Fruit fly (Drosophila melanogaster) whole organism, embryonic: ENCODE measurements around the gene HP1b.

ENCODE experiments used
- Aef1 ChIP-seq: fragments of 200-800 bp; sonication (Bioruptor generic); IDR thresholded peaks from 3 replicates; pipeline ENCODE4 v1.3.6; 2022; ENCODE audit warnings: missing biosample characterization, missing genetic modification characterization
- Atf3 ChIP-seq: fragments of 200-800 bp; sonication (Bioruptor generic); optimal IDR thresholded peaks from 3 replicates; lab custom pipeline; 2016; ENCODE audit warnings: missing biosample characterization, missing genetic modification characterization
- CG1024 ChIP-seq: fragments of 200-800 bp; sonication (Bioruptor generic); IDR thresholded peaks from 2 replicates; pipeline ENCODE4 v1.3.6; 2022; ENCODE audit warnings: missing biosample characterization, missing genetic modification characterization
- CG10654 ChIP-seq: fragments of 200-800 bp; sonication (Bioruptor generic); optimal IDR thresholded peaks from 2 replicates; lab custom pipeline; 2016; ENCODE audit warnings: missing biosample characterization, missing genetic modification characterization
- CG11560 ChIP-seq: fragments of 200-800 bp; sonication (Bioruptor generic); IDR thresholded peaks from 3 replicates; pipeline ENCODE4 v1.3.6; 2022; ENCODE audit warnings: missing biosample characterization, missing genetic modification characterization
- CG12071 ChIP-seq: fragments of 200-800 bp; sonication (Bioruptor generic); optimal IDR thresholded peaks from 3 replicates; lab custom pipeline; 2018; ENCODE audit warnings: missing biosample characterization, mild to moderate bottlenecking, missing genetic modification characterization
- CG12219 ChIP-seq: fragments of 200-800 bp; sonication (Bioruptor generic); optimal IDR thresholded peaks from 3 replicates; lab custom pipeline; 2018; ENCODE audit warnings: missing biosample characterization, mild to moderate bottlenecking, missing genetic modification characterization
- CG12391 ChIP-seq: fragments of 200-800 bp; sonication (Bioruptor generic); optimal IDR thresholded peaks from 3 replicates; lab custom pipeline; 2018; ENCODE audit warnings: missing biosample characterization, mild to moderate bottlenecking, missing genetic modification characterization, moderate library complexity
- CG12659 ChIP-seq: fragments of 200-800 bp; sonication (Bioruptor generic); optimal IDR thresholded peaks from 3 replicates; lab custom pipeline; 2017; ENCODE audit warnings: mild to moderate bottlenecking, missing biosample characterization, missing genetic modification reagents, missing genetic modification characterization
- CG12942 ChIP-seq: fragments of 200-800 bp; sonication (Bioruptor generic); optimal IDR thresholded peaks from 3 replicates; lab custom pipeline; 2016; ENCODE audit warnings: missing biosample characterization, missing genetic modification characterization
- CG13424 ChIP-seq: fragments of 200-800 bp; sonication (Bioruptor generic); optimal IDR thresholded peaks from 2 replicates; lab custom pipeline; 2019; ENCODE audit warnings: missing biosample characterization, mild to moderate bottlenecking, missing genetic modification characterization, moderate library complexity
- CG14050 ChIP-seq: fragments of 200-800 bp; sonication (Bioruptor generic); IDR thresholded peaks from 3 replicates; pipeline ENCODE4 v1.3.6; 2022; ENCODE audit warnings: missing biosample characterization, missing genetic modification characterization
- CG15011 ChIP-seq: fragments of 200-800 bp; sonication (Bioruptor generic); optimal IDR thresholded peaks from 3 replicates; lab custom pipeline; 2018; ENCODE audit warnings: missing biosample characterization, mild to moderate bottlenecking, missing genetic modification characterization
- CG15479 ChIP-seq: fragments of 200-800 bp; sonication (Bioruptor generic); optimal IDR thresholded peaks from 3 replicates; lab custom pipeline; 2019; ENCODE audit warnings: missing biosample characterization, mild to moderate bottlenecking, missing genetic modification characterization, moderate library complexity
- CG1603 ChIP-seq: fragments of 200-800 bp; sonication (Bioruptor generic); optimal IDR thresholded peaks from 2 replicates; lab custom pipeline; 2019; ENCODE audit warnings: missing biosample characterization, mild to moderate bottlenecking, missing genetic modification characterization, moderate library complexity
- CG17361 ChIP-seq: fragments of 200-800 bp; sonication (Bioruptor generic); IDR thresholded peaks from 3 replicates; pipeline ENCODE4 v1.3.6; 2022; ENCODE audit warnings: missing biosample characterization, missing genetic modification characterization
- CG18764 ChIP-seq: fragments of 200-800 bp; sonication (Bioruptor generic); optimal IDR thresholded peaks from 3 replicates; lab custom pipeline; 2016; ENCODE audit warnings: missing biosample characterization, missing genetic modification characterization
- CG2712 ChIP-seq: fragments of 200-800 bp; optimal IDR thresholded peaks from 3 replicates; lab custom pipeline; 2019; ENCODE audit warnings: missing biosample characterization, mild to moderate bottlenecking, missing genetic modification characterization, moderate library complexity
- CG3838 ChIP-seq: fragments of 200-800 bp; sonication (Bioruptor generic); optimal IDR thresholded peaks from 3 replicates; lab custom pipeline; 2016; ENCODE audit warnings: missing biosample characterization, missing genetic modification characterization
- CG5245 ChIP-seq: fragments of 200-800 bp; sonication (Bioruptor generic); optimal IDR thresholded peaks from 3 replicates; lab custom pipeline; 2016; ENCODE audit warnings: missing biosample characterization, missing genetic modification characterization
- CG6813 ChIP-seq: fragments of 200-800 bp; sonication (Bioruptor generic); optimal IDR thresholded peaks from 2 replicates; lab custom pipeline; 2017; ENCODE audit warnings: missing biosample characterization, missing genetic modification characterization, mild to moderate bottlenecking, moderate library complexity, missing genetic modification reagents
- CG6854 ChIP-seq: fragments of 200-800 bp; sonication (Bioruptor generic); optimal IDR thresholded peaks from 3 replicates; lab custom pipeline; 2017; ENCODE audit warnings: missing biosample characterization, mild to moderate bottlenecking, missing genetic modification characterization
- CG7372 ChIP-seq: fragments of 200-800 bp; sonication (Bioruptor generic); IDR thresholded peaks from 2 replicates; pipeline ENCODE4 v1.3.6; 2022; ENCODE audit warnings: missing biosample characterization, missing genetic modification characterization
- CG8478 ChIP-seq: fragments of >200 bp; optimal IDR thresholded peaks from 2 replicates; lab custom pipeline; 2018
- CG9817 ChIP-seq: fragments of 200-800 bp; sonication (Bioruptor generic); optimal IDR thresholded peaks from 2 replicates; lab custom pipeline; 2018; ENCODE audit warnings: missing biosample characterization, mild to moderate bottlenecking, missing genetic modification characterization, moderate library complexity
- Dip2 ChIP-seq: fragments of 200-800 bp; sonication (Bioruptor generic); IDR thresholded peaks from 2 replicates; pipeline ENCODE4 v1.3.6; 2022; ENCODE audit warnings: missing biosample characterization, missing genetic modification characterization
- Dip3 ChIP-seq: fragments of 200-800 bp; sonication (Bioruptor generic); optimal IDR thresholded peaks from 3 replicates; lab custom pipeline; 2016; ENCODE audit warnings: missing biosample characterization, missing genetic modification characterization
- Doc3 ChIP-seq: fragments of 200-800 bp; sonication (Bioruptor generic); IDR thresholded peaks from 3 replicates; pipeline ENCODE4 v1.3.6; 2022; ENCODE audit warnings: missing biosample characterization, missing genetic modification characterization; ENCODE audit not compliant: partially characterized antibody
- Dref ChIP-seq: fragments of 200-800 bp; sonication (Bioruptor generic); IDR thresholded peaks from 2 replicates; pipeline ENCODE4 v1.3.6; 2022; ENCODE audit warnings: missing biosample characterization, missing genetic modification characterization
- Ets97D ChIP-seq: fragments of 200-800 bp; sonication (Bioruptor generic); optimal IDR thresholded peaks from 3 replicates; lab custom pipeline; 2016; ENCODE audit warnings: missing biosample characterization, missing genetic modification characterization
- Fer3 ChIP-seq: fragments of 200-800 bp; sonication (Bioruptor generic); optimal IDR thresholded peaks from 2 replicates; lab custom pipeline; 2018; ENCODE audit warnings: missing biosample characterization, mild to moderate bottlenecking, missing genetic modification characterization, moderate library complexity
- Gug ChIP-seq: fragments of 200-800 bp; sonication (Bioruptor generic); IDR thresholded peaks from 4 replicates; pipeline ENCODE4 v1.3.6; 2022; ENCODE audit warnings: missing biosample characterization, missing genetic modification characterization
- Hr39 ChIP-seq: fragments of >200 bp; optimal IDR thresholded peaks from 2 replicates; lab custom pipeline; 2017
- Max ChIP-seq: fragments of 200-800 bp; sonication (Bioruptor generic); optimal IDR thresholded peaks from 2 replicates; lab custom pipeline; 2016; ENCODE audit warnings: missing biosample characterization, mild to moderate bottlenecking, missing genetic modification characterization
- NC2β ChIP-seq: fragments of 200-800 bp; sonication (Bioruptor generic); optimal IDR thresholded peaks from 2 replicates; lab custom pipeline; 2016; ENCODE audit warnings: missing biosample characterization, missing genetic modification characterization
- Ssrp ChIP-seq: fragments of 200-800 bp; sonication (Bioruptor generic); optimal IDR thresholded peaks from 2 replicates; lab custom pipeline; 2018; ENCODE audit warnings: missing biosample characterization, mild to moderate bottlenecking, missing genetic modification characterization, moderate library complexity
- TFAM ChIP-seq: fragments of 200-800 bp; sonication (Bioruptor generic); optimal IDR thresholded peaks from 2 replicates; lab custom pipeline; 2017; ENCODE audit warnings: missing biosample characterization, missing genetic modification characterization, inconsistent platforms
- da ChIP-seq: fragments of 200-800 bp; sonication (Bioruptor generic); optimal IDR thresholded peaks from 2 replicates; lab custom pipeline; 2016; ENCODE audit warnings: missing biosample characterization, missing genetic modification characterization
- dan ChIP-seq: fragments of 200-800 bp; sonication (Bioruptor generic); IDR thresholded peaks from 2 replicates; pipeline ENCODE4 v1.3.6; 2022; ENCODE audit warnings: missing biosample characterization, missing genetic modification characterization
- dimm ChIP-seq: fragments of 200-800 bp; sonication (Bioruptor generic); IDR thresholded peaks from 2 replicates; pipeline ENCODE4 v1.3.6; 2022; ENCODE audit warnings: missing biosample characterization, missing genetic modification characterization
- en ChIP-seq: fragments of 200-800 bp; sonication (Bioruptor generic); optimal IDR thresholded peaks from 2 replicates; lab custom pipeline; 2016; ENCODE audit warnings: missing biosample characterization, missing genetic modification characterization
- fd96Cb ChIP-seq: fragments of 200-800 bp; sonication (Bioruptor generic); optimal IDR thresholded peaks from 2 replicates; lab custom pipeline; 2018; ENCODE audit warnings: missing biosample characterization, mild to moderate bottlenecking, missing genetic modification characterization, moderate library complexity
- gsb-n ChIP-seq: fragments of 200-800 bp; sonication (Bioruptor generic); optimal IDR thresholded peaks from 3 replicates; lab custom pipeline; 2018; ENCODE audit warnings: missing biosample characterization, mild to moderate bottlenecking, missing genetic modification characterization
- inv ChIP-seq: fragments of 200-800 bp; sonication (Bioruptor generic); IDR thresholded peaks from 2 replicates; pipeline ENCODE4 v1.3.6; 2022; ENCODE audit warnings: missing biosample characterization, missing genetic modification characterization; ENCODE audit not compliant: partially characterized antibody
- jigr1 ChIP-seq: fragments of 200-800 bp; sonication (Bioruptor generic); IDR thresholded peaks from 3 replicates; pipeline ENCODE4 v1.3.6; 2022; ENCODE audit warnings: missing biosample characterization, missing genetic modification characterization
- lmd ChIP-seq: fragments of 200-800 bp; sonication (Bioruptor generic); IDR thresholded peaks from 2 replicates; pipeline ENCODE4 v1.3.6; 2022; ENCODE audit warnings: missing biosample characterization, missing genetic modification characterization
- mam ChIP-seq: fragments of 200-800 bp; sonication (Bioruptor generic); optimal IDR thresholded peaks from 3 replicates; lab custom pipeline; 2016; ENCODE audit warnings: missing biosample characterization, missing genetic modification characterization
- sens-2 ChIP-seq: fragments of 200-800 bp; sonication (Bioruptor generic); IDR thresholded peaks from 2 replicates; pipeline ENCODE4 v1.3.6; 2022; ENCODE audit warnings: missing biosample characterization, missing genetic modification characterization
- slou ChIP-seq: fragments of 200-800 bp; sonication (Bioruptor generic); optimal IDR thresholded peaks from 3 replicates; lab custom pipeline; 2016; ENCODE audit warnings: missing biosample characterization, missing genetic modification characterization
- tgo ChIP-seq: fragments of 200-800 bp; sonication (Bioruptor generic); IDR thresholded peaks from 3 replicates; pipeline ENCODE4 v1.3.6; 2022; ENCODE audit warnings: missing biosample characterization, missing genetic modification characterization
- tin ChIP-seq: fragments of 200-800 bp; sonication (Bioruptor generic); optimal IDR thresholded peaks from 3 replicates; lab custom pipeline; 2016; ENCODE audit warnings: missing biosample characterization, missing genetic modification characterization

HP1b gene

DNA sequence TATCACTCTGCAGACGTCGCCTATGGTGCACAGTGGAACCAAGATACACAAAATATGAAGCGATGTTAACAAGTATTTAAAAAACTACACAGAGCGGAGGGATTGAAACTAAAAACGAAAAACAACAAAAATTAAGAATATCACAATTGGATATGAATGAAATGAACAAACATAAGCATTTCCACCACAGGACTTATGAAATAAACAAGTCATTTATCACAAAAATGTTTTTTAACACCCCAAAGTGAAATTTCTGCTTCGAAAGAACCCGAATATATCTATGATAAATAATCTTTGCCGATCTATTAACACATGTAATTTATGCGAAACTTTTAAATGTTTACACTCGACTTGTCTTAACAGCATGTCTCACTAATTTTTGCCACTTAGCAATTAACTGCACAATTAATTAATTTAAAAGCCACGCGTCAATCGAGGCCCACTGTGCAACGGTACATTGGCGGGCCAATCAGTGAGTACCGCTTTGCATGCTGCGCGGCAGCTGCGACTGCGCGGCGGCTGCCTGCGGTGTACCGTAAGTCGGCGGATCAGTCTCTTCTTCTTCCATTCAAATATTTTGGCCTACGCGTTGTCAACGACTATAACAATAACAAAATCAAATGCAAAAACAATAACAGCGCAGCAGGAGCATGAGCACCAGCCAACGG is 38.9 kb upstream of the HP1b start (continued):
- no peak for TF ChIP-seq en (GFP tag; lab: Kevin White, UChicago)
- TF ChIP-seq jigr1 (GFP tag; lab: Robert Waterston, UW): peak; percentile 43; the same call in 1 of the 3 replicates
- TF ChIP-seq Ets97D (GFP tag; lab: Kevin White, UChicago): peak; percentile 6
- TF ChIP-seq Max (GFP tag; lab: Kevin White, UChicago): peak; percentile 30
- peak; percentile 31 for TF ChIP-seq CG5245 (GFP tag; lab: Kevin White, UChicago)
- peak; percentile 25 for TF ChIP-seq slou (GFP tag; lab: Kevin White, UChicago)
- peak; percentile 82 for TF ChIP-seq CG15479 (GFP tag; lab: Kevin White, UChicago)
- TF ChIP-seq CG12391 (tag; lab: Kevin White, UChicago): peak; percentile 55
- no peak for TF ChIP-seq inv (GFP tag; lab: Robert Waterston, UW)
- TF ChIP-seq lmd (GFP tag; lab: Robert Waterston, UW): peak; percentile 41
- TF ChIP-seq Dip3 (GFP tag; lab: Kevin White, UChicago): no peak
- TF ChIP-seq gsb-n: peak; percentile 46
- no peak for TF ChIP-seq Gug (GFP tag; lab: Robert Waterston, UW)
- no peak for TF ChIP-seq CG1024 (GFP tag; lab: Robert Waterston, UW)
- TF ChIP-seq Fer3: no peak
- no peak for TF ChIP-seq sens-2 (GFP tag; lab: Robert Waterston, UW)
- no peak for TF ChIP-seq CG11560 (tag; lab: Robert Waterston, UW)
- no peak for TF ChIP-seq Dip2
- peak; percentile 2 for TF ChIP-seq mam
- peak; percentile 40 for TF ChIP-seq CG12659 (GFP tag; lab: Kevin White, UChicago)
- TF ChIP-seq Hr39 (lab: Kevin White, UChicago): no peak
- TF ChIP-seq CG2712 (tag; lab: Kevin White, UChicago): peak; percentile 71
- peak; percentile 50 for TF ChIP-seq CG13424 (tag; lab: Kevin White, UChicago)

DNA sequence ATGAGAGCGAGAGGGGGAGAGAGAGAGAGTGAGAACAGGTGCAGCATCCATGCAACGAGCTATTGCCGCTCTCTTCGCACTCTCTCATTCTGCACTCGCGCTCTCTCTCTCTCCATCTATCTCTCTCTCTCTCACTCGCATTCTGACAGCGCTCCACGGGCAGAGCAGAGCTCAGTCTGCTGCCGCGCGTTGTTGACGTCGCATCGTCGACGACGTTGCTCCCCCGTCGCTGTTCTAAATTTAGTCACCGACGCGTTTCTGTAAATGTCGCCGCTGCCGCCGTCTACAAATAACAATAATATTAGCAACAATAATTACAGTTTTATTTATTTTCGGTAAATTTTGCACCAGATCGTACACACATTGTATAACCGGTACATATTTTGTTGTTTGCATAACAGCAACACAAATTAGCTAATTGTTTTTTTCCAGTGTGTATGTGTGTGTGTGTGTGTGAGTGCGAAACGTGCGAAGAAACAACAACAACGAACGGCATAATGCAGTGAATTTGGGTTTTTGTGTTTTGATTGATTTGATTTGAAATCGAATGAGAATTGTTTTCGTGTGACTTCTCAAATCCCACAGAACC is 38.3 kb upstream of the HP1b start:
- no peak for TF ChIP-seq Ssrp (tag; lab: Kevin White, UChicago)
- TF ChIP-seq fd96Cb: no peak
- TF ChIP-seq CG18764 (GFP tag; lab: Kevin White, UChicago): no peak
- no peak for TF ChIP-seq Doc3 (GFP tag; lab: Robert Waterston, UW)
- no peak for TF ChIP-seq Aef1 (GFP tag; lab: Robert Waterston, UW)
- no peak for TF ChIP-seq NC2β (GFP tag; lab: Kevin White, UChicago)
- no peak for TF ChIP-seq dan (GFP tag; lab: Robert Waterston, UW)
- no peak for TF ChIP-seq CG17361 (GFP tag; lab: Robert Waterston, UW)
- TF ChIP-seq CG12942 (GFP tag; lab: Kevin White, UChicago): no peak
- TF ChIP-seq CG3838: no peak
- no peak for TF ChIP-seq tin (GFP tag; lab: Kevin White, UChicago)
- peak; percentile 56 for TF ChIP-seq CG1603 (tag; lab: Kevin White, UChicago)
- no peak for TF ChIP-seq CG10654 (GFP tag; lab: Kevin White, UChicago)
- peak; percentile 97 for TF ChIP-seq CG8478 (lab: Kevin White, UChicago)
- TF ChIP-seq dimm (GFP tag; lab: Robert Waterston, UW): no peak
- TF ChIP-seq CG14050 (GFP tag; lab: Robert Waterston, UW): no peak; the same call in 2 of the 3 replicates
- no peak for TF ChIP-seq tgo (GFP tag; lab: Robert Waterston, UW)
- TF ChIP-seq CG12659 (GFP tag; lab: Kevin White, UChicago): no peak
- no peak for TF ChIP-seq CG15011 (GFP tag; lab: Kevin White, UChicago)
- no peak for TF ChIP-seq Dref (GFP tag; lab: Robert Waterston, UW)
- TF ChIP-seq Atf3 (GFP tag; lab: Kevin White, UChicago): no peak
- TF ChIP-seq TFAM (GFP tag; lab: Kevin White, UChicago): no peak
- TF ChIP-seq CG12071 (GFP tag; lab: Kevin White, UChicago): no peak
- no peak for TF ChIP-seq da (GFP tag; lab: Kevin White, UChicago)
- TF ChIP-seq CG12219: no peak
- TF ChIP-seq CG9817 (tag; lab: Kevin White, UChicago): no peak
- TF ChIP-seq CG6813 (GFP tag; lab: Kevin White, UChicago): no peak
- no peak for TF ChIP-seq CG7372
- no peak for TF ChIP-seq CG6854 (GFP tag; lab: Kevin White, UChicago)
